Worm (Caenorhabditis elegans): Measurements from ENCODE around the gene cap-2.

DNA sequence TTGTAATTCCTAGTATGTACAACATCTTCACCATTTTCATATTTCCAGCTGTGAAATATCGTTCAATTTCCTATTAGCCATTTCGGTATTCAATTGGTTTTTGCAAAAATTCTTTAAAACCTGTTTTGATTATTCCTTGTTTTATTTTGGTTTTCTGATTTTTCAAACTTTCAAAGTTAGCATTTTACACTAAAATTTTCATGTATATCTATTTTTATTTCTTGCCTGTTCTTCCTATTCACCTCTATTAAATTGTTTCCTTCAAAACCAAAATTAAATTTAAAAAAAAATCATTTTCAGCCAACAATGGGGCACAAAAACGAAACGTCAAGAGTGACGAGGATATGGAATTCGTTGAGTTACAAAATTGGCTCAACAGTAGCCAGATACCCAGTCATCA is 20.0 kb downstream of the cap-2 start, which contains the start of gene ptr-8:
- no peak for TF ChIP-seq akir-1 (GFP tag; optimal IDR thresholded peaks at IDR 0.05)
- TF ChIP-seq K11D2.4 (GFP tag; IDR thresholded peaks at IDR 0.05), result no peak
- TF ChIP-seq snpc-4 (GFP tag; optimal IDR thresholded peaks at IDR 0.05), result no peak
- no peak for TF ChIP-seq snpc-4 (tag; optimal IDR thresholded peaks at IDR 0.05)
- no peak for TF ChIP-seq nhr-120 (GFP tag; IDR thresholded peaks at IDR 0.05)
- no peak for TF ChIP-seq snpc-1.1 (tag; optimal IDR thresholded peaks at IDR 0.05; ENCODE audit: insufficient read depth)
- TF ChIP-seq unc-130 (GFP tag; optimal IDR thresholded peaks at IDR 0.05), result no peak
- no peak for TF ChIP-seq hmg-20 (GFP tag; IDR thresholded peaks at IDR 0.05)
- no peak for TF ChIP-seq ama-1 (optimal IDR thresholded peaks at IDR 0.05)
- TF ChIP-seq ama-1 (GFP tag; optimal IDR thresholded peaks at IDR 0.05), result no peak

Measured in whole organism, young adult.